Worm (Caenorhabditis elegans): ENCODE measurements around the gene C28A5.2.

Gene C28A5.2

DNA sequence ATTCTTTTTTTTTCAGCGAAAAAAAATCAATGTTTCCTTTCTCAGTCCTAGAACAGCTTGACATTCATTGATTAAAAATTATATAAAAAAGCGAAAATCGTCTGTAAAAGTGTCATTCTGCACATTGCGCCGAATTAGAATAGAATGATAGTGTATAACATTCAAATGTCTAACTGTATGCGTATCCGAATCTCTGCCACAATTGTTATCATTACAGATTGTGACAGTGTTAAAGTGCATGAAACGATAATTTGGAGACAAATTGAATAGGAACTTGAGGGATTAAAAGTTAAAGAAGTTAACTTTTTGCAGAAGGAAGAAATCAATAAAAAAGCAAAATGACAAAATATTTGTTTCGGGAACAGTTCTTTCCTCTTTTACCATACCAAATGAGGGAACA is 29.0 kb upstream of the C28A5.2 start:
- TF ChIP-seq tbx-7 (tag; optimal IDR thresholded peaks at IDR 0.05) (no peak), elt-2 (tag; optimal IDR thresholded peaks at IDR 0.05) (peak; percentile 52)

DNA sequence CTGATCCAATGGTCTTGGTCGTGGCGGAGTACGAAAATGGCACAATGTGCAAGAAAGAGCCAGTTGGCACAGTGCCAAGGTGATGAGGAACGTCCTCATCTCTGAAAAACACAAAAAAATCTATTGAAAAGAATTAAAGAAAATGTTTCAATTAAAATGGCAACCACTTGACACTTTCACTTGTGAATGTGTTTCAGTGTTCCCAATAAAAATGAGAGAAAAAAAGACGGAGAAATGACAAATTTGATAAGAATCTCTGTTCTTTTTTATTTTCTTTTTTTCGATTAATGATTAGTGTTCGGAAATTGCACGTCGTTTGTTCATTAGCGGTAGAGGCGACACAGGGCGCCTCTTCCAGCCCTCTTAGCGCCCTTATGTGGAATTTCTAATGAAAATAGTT is 27.9 kb upstream of the C28A5.2 start, which contains the start of gene ndg-4:
ndg-4 (minus strand) TSS at position 101 of the 400 bp plus-strand sequence.
- TF ChIP-seq ceh-9 (tag; optimal IDR thresholded peaks at IDR 0.05) (no peak), odd-2 (tag; optimal IDR thresholded peaks at IDR 0.05) (no peak), pag-3 (tag; optimal IDR thresholded peaks at IDR 0.05; ENCODE audit: borderline replicate concordance) (no peak), ama-1 (optimal IDR thresholded peaks at IDR 0.05) (no peak), unc-3 (GFP tag; conservative IDR thresholded peaks at IDR 0.05) (no peak), unc-3 (tag; optimal IDR thresholded peaks at IDR 0.05) (no peak), ceh-2 (tag; optimal IDR thresholded peaks at IDR 0.05) (no peak)

DNA sequence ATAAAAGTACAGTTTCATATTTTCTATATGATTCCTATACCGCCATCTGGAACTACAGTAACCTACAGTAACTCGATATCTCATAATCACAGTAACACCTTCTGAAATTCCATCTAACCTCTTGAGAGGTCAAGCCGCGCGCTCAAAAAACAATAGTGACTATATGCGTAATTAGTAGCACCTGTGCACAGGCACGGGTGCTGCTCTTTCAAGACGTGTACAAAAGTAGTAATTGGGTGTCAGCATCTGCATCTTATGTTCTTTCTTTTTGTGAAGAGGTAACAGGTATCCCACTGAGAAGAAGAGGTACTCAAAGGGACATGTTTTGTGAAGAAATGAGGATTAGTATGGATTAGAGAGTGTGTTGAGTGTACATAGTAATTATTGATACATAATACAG is 22.0 kb upstream of the C28A5.2 start:
- TF ChIP-seq npax-4 (tag; optimal IDR thresholded peaks at IDR 0.05) (no peak), ets-4 (tag; optimal IDR thresholded peaks at IDR 0.05) (no peak), ref-2 (tag; optimal IDR thresholded peaks at IDR 0.05) (peak; percentile 73), pha-4 (tag; optimal IDR thresholded peaks at IDR 0.05) (no peak), ceh-9 (tag; optimal IDR thresholded peaks at IDR 0.05) (no peak), hlh-8 (tag; optimal IDR thresholded peaks at IDR 0.05) (no peak), K09A11.1 (tag; optimal IDR thresholded peaks at IDR 0.05; ENCODE audit: insufficient read depth) (no peak)

DNA sequence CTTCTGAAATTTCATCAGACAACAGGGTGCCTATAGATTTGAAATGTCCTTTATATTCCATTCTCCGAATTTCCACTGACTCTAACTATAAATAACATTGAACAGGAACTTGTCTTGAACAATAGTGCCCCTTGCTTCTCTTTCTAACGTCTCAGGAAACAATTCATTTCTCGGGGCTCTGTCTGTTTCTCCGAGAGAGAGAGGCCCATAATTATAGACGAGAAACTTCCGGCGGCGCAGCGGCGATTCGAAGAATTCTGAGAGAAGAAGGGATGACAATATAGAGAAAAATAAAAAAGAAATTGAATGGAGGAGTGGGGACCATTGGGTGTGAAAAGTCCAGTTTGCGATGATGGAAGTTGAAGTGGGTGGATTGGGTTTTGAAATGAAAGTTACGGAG is 20.9 kb upstream of the C28A5.2 start:
- TF ChIP-seq pha-2 (tag; optimal IDR thresholded peaks at IDR 0.05) (no peak), ceh-34 (tag; optimal IDR thresholded peaks at IDR 0.05) (no peak), gmeb-2 (tag; optimal IDR thresholded peaks at IDR 0.05) (no peak), elt-2 (tag; optimal IDR thresholded peaks at IDR 0.05) (no peak), hlh-13 (GFP tag; optimal IDR thresholded peaks at IDR 0.05) (no peak), sox-4 (tag; optimal IDR thresholded peaks at IDR 0.05) (no peak), nhr-11 (tag; optimal IDR thresholded peaks at IDR 0.05) (no peak), ahr-1 (tag; optimal IDR thresholded peaks at IDR 0.05) (no peak), che-1 (tag; optimal IDR thresholded peaks at IDR 0.05) (no peak), syd-9 (tag; optimal IDR thresholded peaks at IDR 0.05) (no peak), K09A11.1 (tag; optimal IDR thresholded peaks at IDR 0.05; ENCODE audit: insufficient read depth) (no peak)

DNA sequence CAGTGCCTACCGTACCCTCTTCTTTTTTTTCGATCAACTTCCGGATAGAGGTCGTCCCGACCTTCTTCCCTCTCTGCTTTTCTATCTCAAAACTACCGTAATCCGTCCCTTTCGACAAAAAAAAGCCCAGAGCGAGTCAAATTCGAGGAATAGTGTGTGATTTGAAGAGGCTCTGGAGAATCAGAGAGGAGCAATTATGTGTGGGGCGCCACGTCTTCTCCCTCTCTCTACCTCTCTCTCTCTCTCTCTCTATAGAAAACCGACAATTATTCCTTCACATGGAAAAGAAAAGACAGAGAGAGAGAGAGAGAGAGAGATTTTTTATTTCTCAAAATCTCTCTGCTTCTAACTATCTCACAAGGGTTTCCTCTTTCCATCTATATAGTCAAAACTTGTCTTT is 17.2 kb upstream of the C28A5.2 start:
- TF ChIP-seq ceh-24 (tag; optimal IDR thresholded peaks at IDR 0.05), result no peak
- TF ChIP-seq K09A11.1 (tag; optimal IDR thresholded peaks at IDR 0.05; ENCODE audit: insufficient read depth), result no peak
- no peak for TF ChIP-seq ceh-48 (tag; optimal IDR thresholded peaks at IDR 0.05)
- TF ChIP-seq ama-1 (optimal IDR thresholded peaks at IDR 0.05), result no peak
- peak; percentile 14 for TF ChIP-seq F13H6.1 (tag; optimal IDR thresholded peaks at IDR 0.05)
- no peak for TF ChIP-seq ceh-34 (tag; optimal IDR thresholded peaks at IDR 0.05)
- no peak for TF ChIP-seq unc-3 (GFP tag; conservative IDR thresholded peaks at IDR 0.05)
- TF ChIP-seq unc-3 (tag; optimal IDR thresholded peaks at IDR 0.05), result no peak
- no peak for TF ChIP-seq lim-6 (tag; optimal IDR thresholded peaks at IDR 0.05)
- TF ChIP-seq fkh-10 (GFP tag; optimal IDR thresholded peaks at IDR 0.05), result no peak
- no peak for TF ChIP-seq hlh-15 (tag; optimal IDR thresholded peaks at IDR 0.05)
- no peak for TF ChIP-seq C08G9.2 (tag; optimal IDR thresholded peaks at IDR 0.05)
- TF ChIP-seq zip-5 (tag; optimal IDR thresholded peaks at IDR 0.05), result no peak
- TF ChIP-seq npax-4 (tag; optimal IDR thresholded peaks at IDR 0.05), result no peak
- TF ChIP-seq hlh-8 (tag; optimal IDR thresholded peaks at IDR 0.05), result no peak
- TF ChIP-seq ref-2 (tag; optimal IDR thresholded peaks at IDR 0.05), result peak; percentile 20
- TF ChIP-seq pqm-1 (tag; optimal IDR thresholded peaks at IDR 0.05), result no peak
- no peak for TF ChIP-seq ets-4 (tag; optimal IDR thresholded peaks at IDR 0.05)
- no peak for TF ChIP-seq ahr-1 (tag; optimal IDR thresholded peaks at IDR 0.05)
- peak; percentile 16 for TF ChIP-seq nfya-1 (tag; optimal IDR thresholded peaks at IDR 0.05)
- TF ChIP-seq pha-4 (tag; optimal IDR thresholded peaks at IDR 0.05), result no peak

Data from whole organism, late embryonic.